Worm (Caenorhabditis elegans): ENCODE measurements around the gene F53B7.4.

ce11 chrV:11046730-11047129 lies 44.4 kb upstream of the F53B7.4 start, which contains the start of gene dhs-18:
- TF ChIP-seq nhr-237 (tag; optimal IDR thresholded peaks at IDR 0.05) (no peak), efl-1 (optimal IDR thresholded peaks at IDR 0.05) (no peak), efl-1 (GFP tag; optimal IDR thresholded peaks at IDR 0.05 in 1 of 2) (no peak), ztf-11 (tag; optimal IDR thresholded peaks at IDR 0.05) (no peak), nhr-28 (tag; optimal IDR thresholded peaks at IDR 0.05) (no peak), aly-2 (tag; optimal IDR thresholded peaks at IDR 0.05) (no peak), isw-1 (GFP tag; IDR thresholded peaks at IDR 0.05) (no peak), nhr-12 (tag; optimal IDR thresholded peaks at IDR 0.05) (no peak), fos-1 (tag; optimal IDR thresholded peaks at IDR 0.05) (no peak)

Data from whole organism, L1 larva.